Worm (Caenorhabditis elegans): ENCODE results near the gene clh-6.

clh-6 gene

DNA sequence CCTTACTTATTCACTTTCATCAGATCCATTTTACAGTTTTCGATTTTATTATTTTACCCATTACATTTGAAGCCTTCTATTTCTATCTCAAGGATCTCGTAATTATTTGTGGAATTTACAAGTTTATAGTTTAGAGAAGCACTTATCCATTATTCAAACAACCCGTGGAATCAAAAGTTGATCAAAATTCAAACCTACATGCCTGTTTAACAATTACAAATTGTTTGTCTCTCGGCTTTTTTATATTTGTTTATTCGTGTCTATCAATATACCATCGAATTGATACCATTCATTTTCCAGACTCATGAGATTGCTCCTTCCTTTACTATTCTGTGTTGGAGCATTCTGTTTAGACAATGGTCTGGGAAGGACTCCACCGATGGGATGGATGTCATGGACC is 23.8 kb upstream of the clh-6 start, which contains the start of gene gana-1:
gana-1 (plus strand) TSS at position 301 of the 400 bp plus-strand sequence.
- TF ChIP-seq elt-1 (tag; optimal IDR thresholded peaks at IDR 0.05), result no peak
- TF ChIP-seq ztf-4 (tag; optimal IDR thresholded peaks at IDR 0.05), result no peak
- no peak for TF ChIP-seq egl-5 (tag; optimal IDR thresholded peaks at IDR 0.05)
- TF ChIP-seq ceh-28 (tag; optimal IDR thresholded peaks at IDR 0.05), result no peak
- no peak for TF ChIP-seq lin-39 (tag; optimal IDR thresholded peaks at IDR 0.05)
- no peak for TF ChIP-seq nhr-12 (tag; optimal IDR thresholded peaks at IDR 0.05)
- TF ChIP-seq eor-1 (tag; optimal IDR thresholded peaks at IDR 0.05), result no peak
- no peak for TF ChIP-seq lsy-12 (tag; optimal IDR thresholded peaks at IDR 0.05)
- no peak for TF ChIP-seq R02D3.7 (tag; optimal IDR thresholded peaks at IDR 0.05)
- no peak for TF ChIP-seq nhr-25 (tag; optimal IDR thresholded peaks at IDR 0.05)
- no peak for TF ChIP-seq tbx-2 (tag; optimal IDR thresholded peaks at IDR 0.05)
- TF ChIP-seq egl-27 (tag; optimal IDR thresholded peaks at IDR 0.05), result no peak
- TF ChIP-seq mml-1 (tag; optimal IDR thresholded peaks at IDR 0.05), result no peak
- no peak for TF ChIP-seq fkh-10 (GFP tag; optimal IDR thresholded peaks at IDR 0.05)
- no peak for TF ChIP-seq ceh-9 (tag; optimal IDR thresholded peaks at IDR 0.05)
- no peak for TF ChIP-seq nhr-76 (tag; optimal IDR thresholded peaks at IDR 0.05)
- no peak for TF ChIP-seq ceh-16 (tag; optimal IDR thresholded peaks at IDR 0.05)
- TF ChIP-seq elt-2 (tag; optimal IDR thresholded peaks at IDR 0.05), result no peak

DNA sequence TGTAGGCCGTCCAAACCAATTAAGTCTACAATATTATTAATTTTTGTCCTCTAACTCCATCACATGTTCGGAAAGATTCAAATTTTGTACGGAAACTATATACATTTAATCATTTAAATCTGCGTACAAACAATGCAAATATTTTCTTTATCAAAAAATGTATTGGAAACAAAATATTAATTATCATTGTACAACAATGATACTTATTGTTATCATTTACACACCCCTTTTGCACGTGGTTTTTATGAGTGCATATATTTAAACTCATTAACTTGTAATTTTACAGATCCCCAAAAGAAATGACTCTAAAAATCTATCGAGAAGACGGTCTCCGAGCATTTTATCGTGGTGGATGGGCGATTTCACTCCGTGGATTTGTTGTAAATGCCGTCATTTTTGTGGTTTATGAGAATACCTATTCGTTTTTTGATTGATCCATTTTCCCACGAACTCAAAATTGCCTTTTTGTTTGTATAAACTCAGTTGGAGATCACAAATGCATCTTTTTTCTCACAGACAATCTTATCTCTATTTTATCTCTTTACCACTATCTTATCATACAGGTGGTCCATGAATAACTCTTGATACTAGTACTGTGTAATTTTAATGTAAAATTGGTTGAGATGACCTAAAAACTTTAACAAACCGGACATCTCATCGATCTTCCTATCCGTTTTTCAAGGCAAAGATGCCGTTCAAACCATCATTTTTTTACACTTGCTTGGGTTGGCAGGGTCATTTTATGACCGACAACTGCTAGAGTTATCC is 22.9 kb upstream of the clh-6 start:
- TF ChIP-seq pha-4 (tag; optimal IDR thresholded peaks at IDR 0.05) (peak; percentile 43), ama-1 (optimal IDR thresholded peaks at IDR 0.05) (no peak), elt-3 (tag; optimal IDR thresholded peaks at IDR 0.05) (peak; percentile 54 to 91 (median 58)), mdl-1 (tag; optimal IDR thresholded peaks at IDR 0.05) (no peak), skn-1 (tag; optimal IDR thresholded peaks at IDR 0.05) (no peak), R02D3.7 (tag; optimal IDR thresholded peaks at IDR 0.05) (peak; percentile 25), elt-2 (tag; optimal IDR thresholded peaks at IDR 0.05) (peak; percentile 57), ceh-28 (tag; optimal IDR thresholded peaks at IDR 0.05) (peak; percentile 11), pqm-1 (tag; optimal IDR thresholded peaks at IDR 0.05) (peak; percentile 48), nhr-67 (tag; optimal IDR thresholded peaks at IDR 0.05) (no peak), nfya-1 (tag; optimal IDR thresholded peaks at IDR 0.05; ENCODE audit: insufficient read depth) (no peak)

DNA sequence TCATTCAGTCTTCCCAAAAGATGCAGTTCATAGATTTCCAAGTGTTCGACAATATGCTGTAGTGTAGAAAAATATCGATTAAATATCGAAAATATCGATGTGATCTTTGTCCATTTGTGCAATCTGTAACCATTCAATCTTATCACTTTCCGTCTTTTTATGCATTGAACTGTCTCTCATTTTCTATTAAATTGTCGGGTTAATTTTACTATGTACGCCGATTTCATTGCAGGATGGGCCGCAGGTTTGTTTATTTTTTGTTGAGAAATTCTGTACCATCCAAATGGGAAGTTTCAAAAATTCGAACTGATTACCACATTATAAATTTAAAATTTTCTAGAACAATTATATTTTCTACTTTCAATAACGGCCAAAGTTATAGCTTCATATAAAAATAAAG is 21.0 kb upstream of the clh-6 start, which contains the start of gene R07B7.8:
R07B7.8 (minus strand) TSS at position 101 of the 400 bp plus-strand sequence.
- TF ChIP-seq egl-27 (tag; optimal IDR thresholded peaks at IDR 0.05), result no peak
- TF ChIP-seq elt-2 (tag; optimal IDR thresholded peaks at IDR 0.05), result peak; percentile 36
- TF ChIP-seq ZK546.5 (tag; optimal IDR thresholded peaks at IDR 0.05), result no peak
- peak; percentile 69 for TF ChIP-seq ceh-28 (tag; optimal IDR thresholded peaks at IDR 0.05)

DNA sequence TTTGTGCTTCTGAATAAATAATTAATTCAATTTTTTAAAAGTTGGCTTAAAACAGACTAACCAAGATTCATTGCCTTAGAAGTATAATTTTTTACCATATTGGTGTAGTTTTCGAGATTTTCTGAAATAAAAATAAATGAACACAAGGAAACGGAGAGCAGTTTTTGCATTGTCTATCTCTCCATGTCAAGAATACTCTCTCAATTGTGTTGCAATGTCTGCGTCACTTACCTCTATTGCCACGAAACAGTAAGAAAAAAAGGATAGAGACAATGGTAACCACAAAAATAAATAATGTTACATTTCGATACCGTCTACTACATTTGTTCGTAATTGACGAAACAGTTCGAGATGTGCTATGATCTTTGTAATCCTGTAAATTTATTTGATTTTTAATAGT is 19.8 kb upstream of the clh-6 start, which contains the start of gene R07B7.10:
R07B7.10 (plus strand) TSS at position 285 of the 400 bp plus-strand sequence.
- TF ChIP-seq nhr-11 (tag; optimal IDR thresholded peaks at IDR 0.05), result no peak
- no peak for TF ChIP-seq lin-39 (tag; optimal IDR thresholded peaks at IDR 0.05)
- TF ChIP-seq mdl-1 (tag; optimal IDR thresholded peaks at IDR 0.05), result no peak
- TF ChIP-seq ama-1 (optimal IDR thresholded peaks at IDR 0.05), result no peak
- no peak for TF ChIP-seq pqm-1 (tag; optimal IDR thresholded peaks at IDR 0.05)
- no peak for TF ChIP-seq ceh-28 (tag; optimal IDR thresholded peaks at IDR 0.05)
- TF ChIP-seq pha-4 (tag; optimal IDR thresholded peaks at IDR 0.05), result peak; percentile 32
- no peak for TF ChIP-seq unc-39 (tag; optimal IDR thresholded peaks at IDR 0.05)
- no peak for TF ChIP-seq fos-1 (tag; optimal IDR thresholded peaks at IDR 0.05)

DNA sequence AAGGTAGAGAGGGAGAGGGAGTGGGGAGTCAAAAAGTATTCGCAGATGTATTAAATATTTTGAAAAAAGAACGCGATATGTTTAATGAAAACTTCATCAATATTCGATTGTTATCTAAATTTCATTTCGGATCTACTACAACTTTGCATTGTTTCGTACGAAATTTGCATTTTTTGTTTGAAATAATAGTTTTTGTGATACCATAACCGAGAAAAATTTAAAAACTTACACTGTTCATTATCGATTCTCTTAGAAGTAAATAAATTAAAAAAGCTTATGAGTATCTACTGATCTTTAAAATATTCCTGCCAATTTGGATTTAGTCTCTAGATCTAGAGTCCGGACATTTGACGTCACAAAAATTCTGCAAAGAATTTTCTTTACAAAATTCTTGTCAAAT is 17.1 kb upstream of the clh-6 start, which contains the start of gene R07B7.9:
R07B7.9 (minus strand) TSS at position 101 of the 400 bp plus-strand sequence.
- TF ChIP-seq ama-1 (optimal IDR thresholded peaks at IDR 0.05) (no peak), nhr-28 (tag; optimal IDR thresholded peaks at IDR 0.05) (no peak), nhr-11 (tag; optimal IDR thresholded peaks at IDR 0.05) (no peak), fkh-2 (tag; optimal IDR thresholded peaks at IDR 0.05) (no peak), lsy-12 (tag; optimal IDR thresholded peaks at IDR 0.05) (no peak), jun-1 (tag; optimal IDR thresholded peaks at IDR 0.05) (no peak), nhr-67 (tag; optimal IDR thresholded peaks at IDR 0.05) (no peak), ceh-28 (tag; optimal IDR thresholded peaks at IDR 0.05) (no peak), aly-2 (tag; optimal IDR thresholded peaks at IDR 0.05) (no peak), snpc-4 (tag; optimal IDR thresholded peaks at IDR 0.05) (no peak), elt-2 (tag; optimal IDR thresholded peaks at IDR 0.05) (no peak), egl-27 (tag; optimal IDR thresholded peaks at IDR 0.05) (no peak), nhr-25 (tag; optimal IDR thresholded peaks at IDR 0.05) (no peak), nfya-1 (tag; optimal IDR thresholded peaks at IDR 0.05; ENCODE audit: insufficient read depth) (no peak), nhr-237 (tag; optimal IDR thresholded peaks at IDR 0.05) (no peak)

All from whole organism, L3 larva.